Worm (Caenorhabditis elegans): ENCODE data around the gene C50A2.3.
A peak's percentile ranks its signal among the peaks of the same experiment; 100 is the strongest.

DNA sequence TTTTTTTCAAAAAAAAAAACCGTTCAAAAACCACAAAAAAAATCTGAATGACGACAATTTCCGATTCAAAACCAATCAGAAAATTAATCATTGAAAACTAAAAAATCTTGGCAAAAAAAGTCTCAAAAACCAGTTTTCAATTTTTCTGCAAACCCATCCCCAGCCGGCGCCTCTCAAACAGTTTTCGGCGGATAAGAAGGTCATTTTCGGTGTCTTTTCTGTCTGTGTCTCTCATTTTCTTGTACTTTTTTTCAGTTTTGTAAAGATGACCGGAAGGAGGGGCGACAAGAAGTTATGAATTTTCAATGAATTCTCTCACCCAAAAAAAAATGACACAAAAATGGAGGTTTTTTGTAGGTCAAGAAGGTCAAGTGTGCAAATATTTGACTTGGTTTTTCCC, 2.6 kb downstream of the C50A2.3 start:
- TF ChIP-seq jun-1 (tag; optimal IDR thresholded peaks at IDR 0.05) (no peak), nhr-25 (tag; optimal IDR thresholded peaks at IDR 0.05) (peak; percentile 29), lin-39 (tag; optimal IDR thresholded peaks at IDR 0.05) (no peak), R02D3.7 (tag; optimal IDR thresholded peaks at IDR 0.05) (no peak), ama-1 (optimal IDR thresholded peaks at IDR 0.05) (no peak)
